Fruit fly (Drosophila melanogaster) whole organism: Measurements from ENCODE around the gene SP1029.

Source experiments
- Dll ChIP-seq: fragments of >200 bp; optimal IDR thresholded peaks from 2 replicates; lab custom pipeline; 2017
- usp ChIP-seq: fragments of >200 bp; optimal IDR thresholded peaks from 2 replicates; lab custom pipeline; 2017; ENCODE audit warnings: missing biosample characterization, missing genetic modification characterization, mixed read lengths

dm6 chr3R:29228745-29229448, 21.4 kb downstream of the SP1029 start, which contains the start of gene Usp1:
- TF ChIP-seq Dll (lab: Kevin White, UChicago) (no peak), usp (GFP tag; lab: Kevin White, UChicago) (no peak)
